Worm (Caenorhabditis elegans) whole organism, L1 larva: Measurements from ENCODE around the gene rpoa-49.
A peak's percentile ranks its signal among the peaks of the same experiment; 100 is the strongest.

ENCODE experiments used
- Y116A8C.19 ChIP-seq: sonication (generic microtip); optimal IDR thresholded peaks from 2 replicates; lab custom pipeline; 2016; ENCODE audit warnings: missing compliant biosample characterization, missing genetic modification characterization, borderline replicate concordance
- alr-1 ChIP-seq: fragments of 200-800 bp; sonication (Bioruptor generic); optimal IDR thresholded peaks from 2 replicates; lab custom pipeline; 2018; ENCODE audit warnings: borderline replicate concordance, mild to moderate bottlenecking, missing genetic modification characterization, missing compliant biosample characterization
- ama-1 ChIP-seq: fragments of 150-350 bp; optimal IDR thresholded peaks from 2 replicates; lab custom pipeline; 2014
- blmp-1 ChIP-seq: fragments of 150-350 bp; optimal IDR thresholded peaks from 2 replicates; lab custom pipeline; 2014; ENCODE audit warnings: missing biosample characterization, missing genetic modification characterization
- ceh-82 ChIP-seq, 3 experiments: fragments of 150-350 bp in 1 of 3; sonication (generic microtip) in 2 of 3; optimal IDR thresholded peaks; 2 replicates each; lab custom pipeline; 2014 to 2017; ENCODE audit warnings: missing biosample characterization in 3 of 3, missing genetic modification characterization in 3 of 3
- ceh-88 ChIP-seq: fragments of 200-800 bp; sonication (Bioruptor generic); IDR thresholded peaks from 2 replicates; pipeline ENCODE4 v1.3.6; 2022; ENCODE audit warnings: missing genetic modification characterization, missing compliant biosample characterization
- ceh-90 ChIP-seq: sonication (generic microtip); optimal IDR thresholded peaks from 2 replicates; lab custom pipeline; 2016; ENCODE audit warnings: missing genetic modification characterization, missing compliant biosample characterization
- dpl-1 ChIP-seq, 3 experiments: fragments of 150-350 bp in 2 of 3; sonication (generic microtip) in 1 of 3; optimal IDR thresholded peaks; 2 replicates each; lab custom pipeline; 2014 to 2017; ENCODE audit warnings: missing biosample characterization in 3 of 3, missing genetic modification characterization in 3 of 3, missing genetic modification reagents in 3 of 3
- efl-1 ChIP-seq, 4 experiments: fragments of 150-350 bp; optimal IDR thresholded peaks in 3 of 4; peaks in 1 of 4; 1 replicate in 1 of 4; 2 replicates in 3 of 4; lab custom pipeline; 2014; ENCODE audit warnings: missing biosample characterization in 2 of 4, missing genetic modification characterization in 2 of 4, missing genetic modification reagents in 2 of 4
- egl-13 ChIP-seq: sonication (generic microtip); optimal IDR thresholded peaks from 2 replicates; lab custom pipeline; 2016; ENCODE audit warnings: missing genotype, missing genetic modification reagents, missing genetic modification characterization, missing compliant biosample characterization
- elt-3 ChIP-seq, 6 experiments: fragments of 150-350 bp in 1 of 6; sonication (generic microtip); optimal IDR thresholded peaks; 2 replicates each; lab custom pipeline; 2017 to 2018; ENCODE audit warnings: missing biosample characterization in 6 of 6, missing genetic modification characterization in 6 of 6, inconsistent platforms in 1 of 6
- fkh-8 ChIP-seq: sonication (generic microtip); optimal IDR thresholded peaks from 2 replicates; lab custom pipeline; 2016; ENCODE audit warnings: mild to moderate bottlenecking, missing genetic modification characterization, missing compliant biosample characterization
- hlh-17 ChIP-seq: fragments of 200-800 bp; sonication (Bioruptor generic); optimal IDR thresholded peaks from 2 replicates; lab custom pipeline; 2018; ENCODE audit warnings: missing genetic modification characterization, mild to moderate bottlenecking, missing compliant biosample characterization, moderate library complexity, borderline replicate concordance
- hlh-4 ChIP-seq: sonication (generic microtip); optimal IDR thresholded peaks from 2 replicates; lab custom pipeline; 2016; ENCODE audit warnings: mild to moderate bottlenecking, missing genetic modification characterization, missing compliant biosample characterization
- irx-1 ChIP-seq: sonication (generic microtip); optimal IDR thresholded peaks from 2 replicates; lab custom pipeline; 2016; ENCODE audit warnings: missing genetic modification characterization, missing compliant biosample characterization
- lin-14 ChIP-seq: fragments of 200-800 bp; sonication (Bioruptor generic); optimal IDR thresholded peaks from 2 replicates; lab custom pipeline; 2018; ENCODE audit warnings: mild to moderate bottlenecking, missing genetic modification characterization, moderate library complexity, missing compliant biosample characterization
- lin-35 ChIP-seq, 2 experiments: fragments of 150-350 bp; optimal IDR thresholded peaks; 2 replicates each; lab custom pipeline; 2014; ENCODE audit warnings: missing biosample characterization in 2 of 2, missing genetic modification characterization in 2 of 2, missing genetic modification reagents in 2 of 2
- lin-39 ChIP-seq: fragments of 150-350 bp; optimal IDR thresholded peaks from 2 replicates; lab custom pipeline; 2014; ENCODE audit warnings: missing biosample characterization, missing genetic modification reagents, missing genetic modification characterization
- lsy-2 ChIP-seq, 2 experiments: fragments of 150-350 bp; optimal IDR thresholded peaks; 2 replicates each; lab custom pipeline; 2014; ENCODE audit warnings: missing biosample characterization in 2 of 2, missing genetic modification characterization in 2 of 2
- mep-1 ChIP-seq: fragments of 150-350 bp; optimal IDR thresholded peaks from 2 replicates; lab custom pipeline; 2014; ENCODE audit warnings: missing biosample characterization, missing genetic modification characterization
- nhr-11 ChIP-seq: fragments of 150-350 bp; optimal IDR thresholded peaks from 2 replicates; lab custom pipeline; 2014; ENCODE audit warnings: missing biosample characterization, missing genetic modification characterization
- nhr-19 ChIP-seq: fragments of 200-800 bp; sonication (Bioruptor generic); conservative IDR thresholded peaks from 2 replicates; pipeline ENCODE4 v1.3.6; 2022; ENCODE audit warnings: missing genetic modification characterization, missing compliant biosample characterization
- nhr-20 ChIP-seq: sonication (generic microtip); optimal IDR thresholded peaks from 2 replicates; lab custom pipeline; 2016; ENCODE audit warnings: mild to moderate bottlenecking, missing genetic modification characterization, missing compliant biosample characterization
- nhr-71 ChIP-seq: sonication (generic microtip); optimal IDR thresholded peaks from 2 replicates; lab custom pipeline; 2016; ENCODE audit warnings: mild to moderate bottlenecking, missing genetic modification characterization, moderate library complexity, missing compliant biosample characterization
- nhr-77 ChIP-seq: fragments of 150-350 bp; optimal IDR thresholded peaks from 2 replicates; lab custom pipeline; 2014; ENCODE audit warnings: missing biosample characterization, missing genetic modification characterization
- nhr-85 ChIP-seq: sonication (generic microtip); peaks from one replicate; lab custom pipeline; 2016; ENCODE audit warnings: missing genetic modification characterization, inconsistent platforms, missing compliant biosample characterization
- pag-3 ChIP-seq: sonication (generic microtip); optimal IDR thresholded peaks from 2 replicates; lab custom pipeline; 2017; ENCODE audit warnings: missing genetic modification characterization, mild to moderate bottlenecking, missing compliant biosample characterization, antibody characterized with exemption, borderline replicate concordance; ENCODE audit not compliant: insufficient read depth
- rnt-1 ChIP-seq: sonication (generic microtip); optimal IDR thresholded peaks from 2 replicates; lab custom pipeline; 2016; ENCODE audit warnings: mild to moderate bottlenecking, missing genetic modification characterization, moderate library complexity, missing compliant biosample characterization
- sptf-1 ChIP-seq: fragments of 150-350 bp; optimal IDR thresholded peaks from 2 replicates; lab custom pipeline; 2014; ENCODE audit warnings: missing biosample characterization, missing genetic modification characterization
- unc-62 ChIP-seq: fragments of 150-350 bp; optimal IDR thresholded peaks from 2 replicates; lab custom pipeline; 2014; ENCODE audit warnings: missing biosample characterization, missing genetic modification reagents, missing genetic modification characterization
- xbp-1 ChIP-seq: sonication (generic microtip); optimal IDR thresholded peaks from 2 replicates; lab custom pipeline; 2016; ENCODE audit warnings: missing genetic modification characterization, missing compliant biosample characterization
- zip-4 ChIP-seq: fragments of 200-800 bp; sonication (Bioruptor generic); optimal IDR thresholded peaks from 2 replicates; lab custom pipeline; 2018; ENCODE audit warnings: mild to moderate bottlenecking, missing genetic modification characterization, moderate library complexity, missing compliant biosample characterization
- ztf-11 ChIP-seq, 2 experiments: sonication (generic microtip); optimal IDR thresholded peaks; 2 replicates each; lab custom pipeline; 2016 to 2017; ENCODE audit warnings: missing genetic modification characterization in 2 of 2, missing biosample characterization in 1 of 2, missing compliant biosample characterization in 1 of 2
- ztf-4 ChIP-seq: fragments of 150-350 bp; optimal IDR thresholded peaks from 2 replicates; lab custom pipeline; 2014; ENCODE audit warnings: missing biosample characterization, missing genetic modification characterization

Gene rpoa-49

DNA sequence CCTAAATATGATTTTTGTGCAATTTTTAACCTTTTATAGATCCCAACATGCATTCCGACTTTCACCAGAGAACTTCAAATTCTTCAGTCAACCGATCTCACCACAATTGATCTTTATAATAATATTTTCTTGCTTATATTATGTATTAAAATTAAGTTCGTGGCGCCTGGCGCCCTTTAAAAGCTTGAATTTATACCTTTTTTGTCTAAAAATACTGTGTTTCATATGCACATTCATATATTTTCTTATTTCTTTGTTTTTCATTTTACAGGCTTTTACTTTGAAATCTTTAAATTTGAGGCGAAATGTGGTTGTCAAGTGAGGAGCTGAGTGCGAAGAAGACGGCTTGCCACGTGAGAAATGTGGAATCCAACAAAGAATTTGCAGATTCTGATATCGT, at the start of gene rpoa-49:
rpoa-49 (plus strand) TSS at position 301 of the 400 bp plus-strand sequence.
- TF ChIP-seq mep-1 (tag; lab: Kevin White, UChicago) (no peak), irx-1 (no peak), xbp-1 (tag; lab: Kevin White, UChicago) (no peak), unc-62 (GFP tag; lab: Kevin White, UChicago) (no peak), lsy-2 (tag; optimal IDR thresholded peaks at IDR 0.05; lab: Kevin White, UChicago) (no peak), lin-35 (GFP tag; optimal IDR thresholded peaks at IDR 0.05; lab: Kevin White, UChicago) (no peak), nhr-19 (GFP tag; lab: Robert Waterston, UW) (no peak), nhr-71 (no peak), zip-4 (GFP tag; lab: Kevin White, UChicago) (no peak), nhr-20 (tag; lab: Kevin White, UChicago) (no peak)

ce11 chrII:586-985, 44.3 kb upstream of the rpoa-49 start:
- TF ChIP-seq blmp-1, result peak; percentile 34
- peak in 1 of 3 experiments; percentile 1 for TF ChIP-seq dpl-1 (GFP tag; optimal IDR thresholded peaks at IDR 0.05; lab: Kevin White, UChicago)
- no peak for TF ChIP-seq ztf-11 (tag; optimal IDR thresholded peaks at IDR 0.05; lab: Kevin White, UChicago)
- no peak for TF ChIP-seq unc-62 (GFP tag; lab: Kevin White, UChicago)
- no peak for TF ChIP-seq ceh-90 (tag; lab: Kevin White, UChicago)
- TF ChIP-seq pag-3 (tag; lab: Kevin White, UChicago), result no peak
- peak; percentile 43 for TF ChIP-seq lin-14 (GFP tag; lab: Kevin White, UChicago)
- peak in 1 of 2 experiments; percentile 0 for TF ChIP-seq efl-1 (optimal IDR thresholded peaks at IDR 0.05; lab: Kevin White, UChicago)
- TF ChIP-seq efl-1 (GFP tag; optimal IDR thresholded peaks at IDR 0.05 in 1 of 2; lab: Kevin White, UChicago), result peak in 1 of 2 experiments; percentile 29
- TF ChIP-seq rnt-1, result no peak
- peak; percentile 26 for TF ChIP-seq mep-1 (tag; lab: Kevin White, UChicago)
- TF ChIP-seq, all 84 proteins: peak for 5

- TF ChIP-seq blmp-1 (peak; percentile 48), elt-3 (tag; optimal IDR thresholded peaks at IDR 0.05; lab: Kevin White, UChicago) (no peak), ceh-82 (tag; optimal IDR thresholded peaks at IDR 0.05; lab: Kevin White, UChicago) (no peak), mep-1 (tag; lab: Kevin White, UChicago) (peak; percentile 26), rnt-1 (peak; percentile 6), sptf-1 (no peak)
Measured at ce11 chrII:1334-1898, 43.4 kb upstream of the rpoa-49 start, which contains the start of gene 2L52.1. TSS of gene 2L52.1 (plus strand) at chrII:1848.

- no peak for TF ChIP-seq efl-1 (optimal IDR thresholded peaks at IDR 0.05; lab: Kevin White, UChicago)
- TF ChIP-seq efl-1 (GFP tag; optimal IDR thresholded peaks at IDR 0.05 in 1 of 2; lab: Kevin White, UChicago), result peak in 1 of 2 experiments; percentile 82
- no peak for TF ChIP-seq Y116A8C.19
Measured at ce11 chrII:4793-5192, 40.0 kb upstream of the rpoa-49 start.

DNA sequence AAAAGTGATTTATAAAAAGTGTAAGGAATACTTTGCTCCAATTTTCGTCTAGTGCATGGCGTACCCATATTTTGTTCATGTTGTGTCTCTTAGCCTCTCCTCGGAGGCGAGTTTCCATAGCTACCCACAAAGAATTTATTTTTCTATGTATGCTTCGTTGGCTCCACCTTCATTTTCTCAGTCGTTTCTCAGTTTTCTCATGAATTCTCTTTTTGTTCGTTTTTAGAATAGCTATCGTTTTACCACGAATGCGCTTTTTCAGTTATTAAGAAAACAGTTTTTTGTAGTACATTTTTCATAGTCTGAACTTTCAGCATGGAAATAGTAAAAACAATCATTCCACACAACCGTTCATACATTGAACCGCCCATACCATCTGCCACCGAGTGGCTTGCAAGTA, 38.5 kb upstream of the rpoa-49 start, which contains the start of gene osta-1:
osta-1 (plus strand) TSS at position 309 of the 400 bp plus-strand sequence.
- TF ChIP-seq nhr-11 (tag; lab: Kevin White, UChicago) (peak; percentile 45), ztf-4 (tag; lab: Kevin White, UChicago) (no peak), nhr-71 (peak; percentile 46), nhr-85 (tag; lab: Kevin White, UChicago) (no peak), fkh-8 (tag; lab: Kevin White, UChicago) (peak; percentile 86), hlh-17 (no peak), nhr-77 (tag; lab: Kevin White, UChicago) (no peak), lin-39 (tag; lab: Kevin White, UChicago) (no peak), hlh-4 (tag; lab: Kevin White, UChicago) (no peak), egl-13 (tag; lab: Kevin White, UChicago) (no peak), alr-1 (no peak), ama-1 (lab: Kevin White, UChicago) (no peak), ceh-88 (no peak)
